Fruit fly (Drosophila melanogaster): Measurements from ENCODE around the gene Ankle2.

DNA sequence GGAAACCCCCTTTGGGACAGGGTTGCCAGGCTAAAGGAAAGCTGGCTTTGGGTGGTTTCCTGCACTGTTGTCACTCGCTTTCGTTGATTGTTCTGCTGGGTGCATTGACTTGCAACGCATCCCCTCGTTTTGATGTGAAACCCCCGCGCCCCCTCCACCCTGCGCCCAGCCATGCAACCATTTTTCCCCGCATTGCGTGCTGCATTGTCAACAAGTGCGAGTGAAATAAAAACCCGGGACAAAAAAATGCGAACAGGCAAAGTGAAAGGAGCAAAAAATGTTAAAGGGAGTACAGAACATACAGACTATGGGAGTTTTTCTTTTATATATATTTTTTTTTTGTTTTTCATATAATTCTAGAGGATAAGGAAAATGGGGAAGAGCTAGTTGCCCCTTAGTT is 40.6 kb downstream of the Ankle2 start:
- TF ChIP-seq CG8478 (optimal IDR thresholded peaks at IDR 0.05) (no peak), CTCF (optimal IDR thresholded peaks at IDR 0.05) (no peak)

Measured in S2 (cell line).